Worm (Caenorhabditis elegans) whole organism, L2 larva: ENCODE measurements around the gene wdr-37.

Experiments used
- R02D3.7 ChIP-seq: fragments of 150-350 bp; optimal IDR thresholded peaks from 2 replicates; lab custom pipeline; 2014; ENCODE audit warnings: missing biosample characterization, missing genetic modification characterization
- Y55F3AM.14 ChIP-seq: fragments of 200-800 bp; sonication (Bioruptor generic); optimal IDR thresholded peaks from 2 replicates; lab custom pipeline; 2018; ENCODE audit warnings: mild to moderate bottlenecking, missing genetic modification characterization, missing compliant biosample characterization
- aly-2 ChIP-seq: fragments of 150-350 bp; optimal IDR thresholded peaks from 2 replicates; lab custom pipeline; 2014; ENCODE audit warnings: missing biosample characterization, missing genetic modification characterization
- lin-39 ChIP-seq: fragments of 150-350 bp; optimal IDR thresholded peaks from 2 replicates; lab custom pipeline; 2014; ENCODE audit warnings: missing biosample characterization, missing genetic modification reagents, missing genetic modification characterization
- nhr-11 ChIP-seq: fragments of 150-350 bp; optimal IDR thresholded peaks from 2 replicates; lab custom pipeline; 2014; ENCODE audit warnings: missing biosample characterization, missing genetic modification characterization
- unc-39 ChIP-seq: fragments of 150-350 bp; optimal IDR thresholded peaks from 2 replicates; lab custom pipeline; 2014; ENCODE audit warnings: missing biosample characterization, missing genetic modification characterization

DNA sequence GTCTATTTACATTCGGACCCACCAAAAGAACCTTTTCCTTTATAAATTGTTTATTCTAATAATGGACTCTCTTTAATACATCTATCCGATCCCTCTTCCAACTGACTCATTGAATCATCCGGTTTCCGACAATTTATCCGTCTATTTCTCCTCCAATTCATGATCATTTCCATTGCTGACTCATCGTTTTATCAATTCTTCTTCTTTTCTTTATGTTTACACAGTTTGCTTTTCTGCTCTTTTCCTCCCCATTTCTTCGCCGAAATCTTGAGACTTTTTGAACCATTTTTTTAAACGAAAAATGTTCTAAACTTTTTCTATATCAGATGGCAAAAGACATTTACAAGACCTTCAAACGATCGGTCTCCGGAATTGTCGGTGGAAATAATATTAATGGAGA is 4.4 kb downstream of the wdr-37 start, which contains the start of gene ced-6:
- no peak for TF ChIP-seq lin-39 (tag; lab: Kevin White, UChicago)
- TF ChIP-seq aly-2 (tag; lab: Kevin White, UChicago) = no peak
- no peak for TF ChIP-seq nhr-11 (tag; lab: Kevin White, UChicago)
- TF ChIP-seq unc-39 = no peak
- no peak for TF ChIP-seq R02D3.7
- no peak for TF ChIP-seq Y55F3AM.14 (GFP tag; lab: Kevin White, UChicago)
